Worm (Caenorhabditis elegans): ENCODE data around the gene C07E3.8.

- TF ChIP-seq him-1 (tag; optimal IDR thresholded peaks at IDR 0.05) (no peak), dao-5 (tag; optimal IDR thresholded peaks at IDR 0.05) (no peak), W03F9.2 (tag; optimal IDR thresholded peaks at IDR 0.05) (no peak)
Observed at ce11 chrII:10350487-10350886, 1.6 kb upstream of the C07E3.8 start, which contains the start of gene C07E3.9.
